Fruit fly (Drosophila melanogaster): ENCODE data around the gene CG31559.
A peak's percentile ranks its signal among the peaks of the same experiment; 100 is the strongest.

DNA sequence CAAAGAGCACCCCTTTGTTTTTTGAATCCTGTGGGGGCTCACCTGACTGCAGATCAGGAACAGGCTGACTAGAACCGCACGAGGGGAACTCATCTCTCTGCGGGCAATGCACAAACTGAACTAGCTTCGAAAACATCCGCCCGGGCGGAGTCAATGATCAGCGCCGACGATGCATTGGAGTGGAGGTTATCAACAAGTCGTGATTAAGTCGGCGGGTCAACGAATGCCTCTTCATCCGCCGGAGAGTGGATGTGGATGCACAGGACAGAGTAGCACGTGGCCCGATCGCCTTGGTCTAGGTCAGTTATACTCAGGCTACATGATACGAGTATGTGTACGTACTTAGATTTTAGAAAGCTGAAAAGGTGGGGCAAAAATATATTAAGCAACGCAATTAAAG is 46.1 kb downstream of the CG31559 start, which contains the start of gene Obp83ef:
- peak in 1 of 2 experiments; percentile 52 for TF ChIP-seq EcR (GFP tag; optimal IDR thresholded peaks at IDR 0.05)
- TF ChIP-seq usp (GFP tag; optimal IDR thresholded peaks at IDR 0.05) = no peak
- no peak for TF ChIP-seq psq (optimal IDR thresholded peaks at IDR 0.05)
- TF ChIP-seq Dll (optimal IDR thresholded peaks at IDR 0.05) = no peak
- TF ChIP-seq CG8478 (optimal IDR thresholded peaks at IDR 0.05) = no peak
- no peak for TF ChIP-seq pan (optimal IDR thresholded peaks at IDR 0.05)
